Worm (Caenorhabditis elegans) whole organism, L1 larva: ENCODE measurements around the gene R02E4.2.
A peak's percentile ranks its signal among the peaks of the same experiment; 100 is the strongest.

Experiments
- C16A3.4 ChIP-seq: fragments of 150-350 bp; optimal IDR thresholded peaks from 2 replicates; lab custom pipeline; 2014; ENCODE audit warnings: missing biosample characterization, missing genetic modification characterization
- C34B4.2 ChIP-seq: sonication (generic microtip); optimal IDR thresholded peaks from 2 replicates; lab custom pipeline; 2017; ENCODE audit warnings: mild to moderate bottlenecking, missing genetic modification characterization, missing compliant biosample characterization
- Y116A8C.19 ChIP-seq: sonication (generic microtip); optimal IDR thresholded peaks from 2 replicates; lab custom pipeline; 2016; ENCODE audit warnings: missing compliant biosample characterization, missing genetic modification characterization, borderline replicate concordance
- alr-1 ChIP-seq: fragments of 200-800 bp; sonication (Bioruptor generic); optimal IDR thresholded peaks from 2 replicates; lab custom pipeline; 2018; ENCODE audit warnings: borderline replicate concordance, mild to moderate bottlenecking, missing genetic modification characterization, missing compliant biosample characterization
- ama-1 ChIP-seq: fragments of 150-350 bp; optimal IDR thresholded peaks from 2 replicates; lab custom pipeline; 2014
- ceh-8 ChIP-seq: fragments of 200-800 bp; sonication (Bioruptor generic); optimal IDR thresholded peaks from 2 replicates; lab custom pipeline; 2018; ENCODE audit warnings: mild to moderate bottlenecking, missing genetic modification characterization, moderate library complexity, missing compliant biosample characterization
- dpl-1 ChIP-seq, 3 experiments: fragments of 150-350 bp in 2 of 3; sonication (generic microtip) in 1 of 3; optimal IDR thresholded peaks; 2 replicates each; lab custom pipeline; 2014 to 2017; ENCODE audit warnings: missing biosample characterization in 3 of 3, missing genetic modification characterization in 3 of 3, missing genetic modification reagents in 3 of 3
- efl-1 ChIP-seq, 4 experiments: fragments of 150-350 bp; optimal IDR thresholded peaks in 3 of 4; peaks in 1 of 4; 1 replicate in 1 of 4; 2 replicates in 3 of 4; lab custom pipeline; 2014; ENCODE audit warnings: missing biosample characterization in 2 of 4, missing genetic modification characterization in 2 of 4, missing genetic modification reagents in 2 of 4
- egl-13 ChIP-seq: sonication (generic microtip); optimal IDR thresholded peaks from 2 replicates; lab custom pipeline; 2016; ENCODE audit warnings: missing genotype, missing genetic modification reagents, missing genetic modification characterization, missing compliant biosample characterization
- egl-27 ChIP-seq, 2 experiments: fragments of 150-350 bp in 1 of 2; sonication (generic microtip); optimal IDR thresholded peaks; 3 replicates each; lab custom pipeline; 2017 to 2018; ENCODE audit warnings: missing biosample characterization in 2 of 2, missing genetic modification characterization in 2 of 2, missing genetic modification reagents in 2 of 2
- ets-5 ChIP-seq: fragments of 200-800 bp; sonication (Bioruptor generic); IDR thresholded peaks from 2 replicates; pipeline ENCODE4 v1.3.6; 2022; ENCODE audit warnings: missing genetic modification characterization, missing compliant biosample characterization
- fkh-10 ChIP-seq: sonication (generic microtip); optimal IDR thresholded peaks from 2 replicates; lab custom pipeline; 2017; ENCODE audit warnings: missing biosample characterization, missing genetic modification reagents, missing genetic modification characterization
- fos-1 ChIP-seq: fragments of 150-350 bp; optimal IDR thresholded peaks from 2 replicates; lab custom pipeline; 2014; ENCODE audit warnings: missing biosample characterization, missing genetic modification characterization
- irx-1 ChIP-seq: sonication (generic microtip); optimal IDR thresholded peaks from 2 replicates; lab custom pipeline; 2016; ENCODE audit warnings: missing genetic modification characterization, missing compliant biosample characterization
- isw-1 ChIP-seq: fragments of 200-800 bp; sonication (Bioruptor generic); IDR thresholded peaks from 2 replicates; pipeline ENCODE4 v1.3.6; 2022; ENCODE audit warnings: missing genetic modification characterization, missing compliant biosample characterization
- jun-1 ChIP-seq: fragments of 150-350 bp; optimal IDR thresholded peaks from 2 replicates; lab custom pipeline; 2014; ENCODE audit warnings: missing biosample characterization, missing genetic modification reagents, missing genetic modification characterization
- lin-14 ChIP-seq: fragments of 200-800 bp; sonication (Bioruptor generic); optimal IDR thresholded peaks from 2 replicates; lab custom pipeline; 2018; ENCODE audit warnings: mild to moderate bottlenecking, missing genetic modification characterization, moderate library complexity, missing compliant biosample characterization
- lin-15B ChIP-seq: fragments of 150-350 bp; sonication (generic microtip); optimal IDR thresholded peaks from 3 replicates; lab custom pipeline; 2014; ENCODE audit warnings: missing biosample characterization, missing genetic modification characterization
- lin-39 ChIP-seq: fragments of 150-350 bp; optimal IDR thresholded peaks from 2 replicates; lab custom pipeline; 2014; ENCODE audit warnings: missing biosample characterization, missing genetic modification reagents, missing genetic modification characterization
- lsy-2 ChIP-seq, 2 experiments: fragments of 150-350 bp; optimal IDR thresholded peaks; 2 replicates each; lab custom pipeline; 2014; ENCODE audit warnings: missing biosample characterization in 2 of 2, missing genetic modification characterization in 2 of 2
- mab-9 ChIP-seq: fragments of 200-800 bp; sonication (Bioruptor generic); IDR thresholded peaks from 2 replicates; pipeline ENCODE4 v1.3.6; 2022; ENCODE audit warnings: missing genetic modification reagents, missing genetic modification characterization, missing compliant biosample characterization
- mdl-1 ChIP-seq, 2 experiments: fragments of 150-350 bp; optimal IDR thresholded peaks; 2 replicates each; lab custom pipeline; 2014 to 2017; ENCODE audit warnings: missing biosample characterization in 2 of 2, missing genetic modification characterization in 2 of 2, inconsistent platforms in 1 of 2
- mef-2 ChIP-seq: fragments of 150-350 bp; optimal IDR thresholded peaks from 2 replicates; lab custom pipeline; 2014; ENCODE audit warnings: missing biosample characterization, missing genetic modification characterization
- mep-1 ChIP-seq: fragments of 150-350 bp; optimal IDR thresholded peaks from 2 replicates; lab custom pipeline; 2014; ENCODE audit warnings: missing biosample characterization, missing genetic modification characterization
- nhr-12 ChIP-seq: sonication (generic microtip); optimal IDR thresholded peaks from 2 replicates; lab custom pipeline; 2017; ENCODE audit warnings: missing biosample characterization, missing genetic modification characterization
- nhr-20 ChIP-seq: sonication (generic microtip); optimal IDR thresholded peaks from 2 replicates; lab custom pipeline; 2016; ENCODE audit warnings: mild to moderate bottlenecking, missing genetic modification characterization, missing compliant biosample characterization
- nhr-237 ChIP-seq: fragments of 150-350 bp; optimal IDR thresholded peaks from 2 replicates; lab custom pipeline; 2014; ENCODE audit warnings: missing biosample characterization, missing genetic modification characterization
- nhr-47 ChIP-seq: sonication (generic microtip); optimal IDR thresholded peaks from 2 replicates; lab custom pipeline; 2016; ENCODE audit warnings: mild to moderate bottlenecking, missing genetic modification characterization, moderate library complexity, missing compliant biosample characterization
- nhr-71 ChIP-seq: sonication (generic microtip); optimal IDR thresholded peaks from 2 replicates; lab custom pipeline; 2016; ENCODE audit warnings: mild to moderate bottlenecking, missing genetic modification characterization, moderate library complexity, missing compliant biosample characterization
- nhr-77 ChIP-seq: fragments of 150-350 bp; optimal IDR thresholded peaks from 2 replicates; lab custom pipeline; 2014; ENCODE audit warnings: missing biosample characterization, missing genetic modification characterization
- pag-3 ChIP-seq: sonication (generic microtip); optimal IDR thresholded peaks from 2 replicates; lab custom pipeline; 2017; ENCODE audit warnings: missing genetic modification characterization, mild to moderate bottlenecking, missing compliant biosample characterization, antibody characterized with exemption, borderline replicate concordance; ENCODE audit not compliant: insufficient read depth
- pax-3 ChIP-seq: fragments of 200-800 bp; sonication (Bioruptor generic); optimal IDR thresholded peaks from 2 replicates; lab custom pipeline; 2018; ENCODE audit warnings: mild to moderate bottlenecking, missing genetic modification characterization, moderate library complexity, missing compliant biosample characterization
- rnt-1 ChIP-seq: sonication (generic microtip); optimal IDR thresholded peaks from 2 replicates; lab custom pipeline; 2016; ENCODE audit warnings: mild to moderate bottlenecking, missing genetic modification characterization, moderate library complexity, missing compliant biosample characterization
- sox-4 ChIP-seq: sonication (generic microtip); optimal IDR thresholded peaks from 2 replicates; lab custom pipeline; 2016; ENCODE audit warnings: missing genetic modification characterization, missing compliant biosample characterization
- sptf-1 ChIP-seq: fragments of 150-350 bp; optimal IDR thresholded peaks from 2 replicates; lab custom pipeline; 2014; ENCODE audit warnings: missing biosample characterization, missing genetic modification characterization
- tbx-2 ChIP-seq: sonication (generic microtip); optimal IDR thresholded peaks from 2 replicates; lab custom pipeline; 2016; ENCODE audit warnings: missing genetic modification characterization, missing compliant biosample characterization
- unc-130 ChIP-seq: fragments of 150-350 bp; optimal IDR thresholded peaks from 2 replicates; lab custom pipeline; 2017; ENCODE audit warnings: missing biosample characterization, missing genetic modification characterization, inconsistent platforms
- unc-30 ChIP-seq: sonication (generic microtip); optimal IDR thresholded peaks from 2 replicates; lab custom pipeline; 2017; ENCODE audit warnings: missing biosample characterization, missing genetic modification characterization
- xbp-1 ChIP-seq: sonication (generic microtip); optimal IDR thresholded peaks from 2 replicates; lab custom pipeline; 2016; ENCODE audit warnings: missing genetic modification characterization, missing compliant biosample characterization
- zag-1 ChIP-seq: fragments of 150-350 bp; optimal IDR thresholded peaks from 2 replicates; lab custom pipeline; 2014; ENCODE audit warnings: missing biosample characterization, missing genetic modification characterization
- zip-4 ChIP-seq: fragments of 200-800 bp; sonication (Bioruptor generic); optimal IDR thresholded peaks from 2 replicates; lab custom pipeline; 2018; ENCODE audit warnings: mild to moderate bottlenecking, missing genetic modification characterization, moderate library complexity, missing compliant biosample characterization

The R02E4.2 gene

DNA sequence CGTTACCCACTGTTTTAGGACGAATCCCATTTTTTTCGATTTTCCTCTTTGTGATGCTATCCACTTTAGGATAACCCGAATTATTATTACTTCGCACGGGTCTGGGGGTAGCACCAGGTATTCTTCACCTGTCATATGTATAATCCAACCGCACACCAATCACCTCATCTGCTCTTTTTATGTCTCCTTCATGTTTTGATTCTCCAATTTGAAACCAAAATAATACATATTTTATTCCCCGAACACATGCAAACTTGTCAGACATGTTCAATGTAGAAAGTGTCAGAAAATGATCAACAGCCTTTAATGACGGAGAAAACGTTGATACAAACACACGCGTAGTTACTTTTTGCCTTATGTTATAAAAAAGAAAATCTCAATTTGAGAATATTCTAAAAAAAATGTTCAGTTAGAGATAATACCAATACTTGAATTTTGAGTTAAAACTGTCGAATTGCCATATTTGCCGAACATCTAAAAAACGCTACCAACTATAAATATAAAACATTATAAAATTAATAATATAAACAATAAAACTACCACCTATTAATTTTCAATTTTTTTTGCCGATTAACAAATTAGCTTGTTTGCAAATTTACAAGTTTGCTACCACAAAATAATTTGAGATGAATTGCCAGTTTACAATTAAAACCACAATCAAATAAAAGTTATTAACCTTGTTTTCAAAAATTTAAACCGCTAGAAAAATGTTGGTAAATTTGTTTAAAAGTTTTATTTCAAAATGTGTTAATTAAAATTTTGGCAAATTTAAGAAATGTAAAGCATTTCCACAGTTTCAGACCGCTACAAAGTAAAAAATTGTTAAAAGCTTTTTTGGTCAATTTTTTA, 40.6 kb downstream of the R02E4.2 start (continued):
- TF ChIP-seq nhr-12 (tag; lab: Kevin White, UChicago) (no peak), tbx-2 (tag; lab: Kevin White, UChicago) (no peak), irx-1 (no peak), mab-9 (GFP tag; lab: Robert Waterston, UW) (no peak), fos-1 (no peak), nhr-47 (tag; lab: Kevin White, UChicago) (peak; percentile 22), rnt-1 (tag; lab: Kevin White, UChicago) (peak; percentile 5), sox-4 (tag; lab: Kevin White, UChicago) (no peak), jun-1 (no peak), pag-3 (tag; lab: Kevin White, UChicago) (no peak), lin-14 (peak; percentile 9), egl-13 (tag; lab: Kevin White, UChicago) (no peak), C34B4.2 (tag; lab: Kevin White, UChicago) (no peak), egl-27 (tag; optimal IDR thresholded peaks at IDR 0.05; lab: Kevin White, UChicago) (no peak), unc-30 (tag; lab: Kevin White, UChicago) (no peak), mdl-1 (tag; optimal IDR thresholded peaks at IDR 0.05; lab: Kevin White, UChicago) (no peak), isw-1 (GFP tag; lab: Robert Waterston, UW) (no peak), pax-3 (no peak), C16A3.4 (tag; lab: Kevin White, UChicago) (no peak), zag-1 (tag; lab: Kevin White, UChicago) (no peak), dpl-1 (GFP tag; optimal IDR thresholded peaks at IDR 0.05; lab: Kevin White, UChicago) (no peak), lin-15B (tag; lab: Kevin White, UChicago) (no peak), xbp-1 (tag; lab: Kevin White, UChicago) (peak; percentile 2), mep-1 (tag; lab: Kevin White, UChicago) (no peak), nhr-77 (tag; lab: Kevin White, UChicago) (no peak), sptf-1 (tag; lab: Kevin White, UChicago) (no peak), nhr-237 (tag; lab: Kevin White, UChicago) (no peak), ets-5 (no peak), nhr-71 (tag; lab: Kevin White, UChicago) (peak; percentile 46), ama-1 (peak; percentile 32), alr-1 (tag; lab: Kevin White, UChicago) (no peak), zip-4 (no peak), lsy-2 (tag; optimal IDR thresholded peaks at IDR 0.05; lab: Kevin White, UChicago) (peak in 1 of 2 experiments; percentile 24), mef-2 (tag; lab: Kevin White, UChicago) (no peak), efl-1 (optimal IDR thresholded peaks at IDR 0.05; lab: Kevin White, UChicago) (no peak), efl-1 (GFP tag; optimal IDR thresholded peaks at IDR 0.05 in 1 of 2; lab: Kevin White, UChicago) (peak in 1 of 2 experiments; percentile 71), Y116A8C.19 (tag; lab: Kevin White, UChicago) (no peak), lin-39 (tag; lab: Kevin White, UChicago) (peak; percentile 6), fkh-10 (no peak), nhr-20 (tag; lab: Kevin White, UChicago) (no peak), unc-130 (tag; lab: Kevin White, UChicago) (no peak), ceh-8 (GFP tag; lab: Kevin White, UChicago) (no peak)
